Fruit fly (Drosophila melanogaster): ENCODE measurements around the gene His3.3B.

The His3.3B gene

dm6 chrX:9155134-9155533 is 1.3 kb downstream of the His3.3B start (continued):
- peak; percentile 70 for TF ChIP-seq Gug (GFP tag; IDR thresholded peaks at IDR 0.05)
- peak; percentile 28 for TF ChIP-seq CG11762 (GFP tag; optimal IDR thresholded peaks at IDR 0.05; ENCODE audit: insufficient read depth)
- TF ChIP-seq acj6 (GFP tag; optimal IDR thresholded peaks at IDR 0.05): peak; percentile 63
- peak; percentile 46 for TF ChIP-seq net (GFP tag; optimal IDR thresholded peaks at IDR 0.05)
- peak; percentile 75 for TF ChIP-seq CG3032 (tag; optimal IDR thresholded peaks at IDR 0.05)
- TF ChIP-seq CG32006 (GFP tag; optimal IDR thresholded peaks at IDR 0.05): peak; percentile 69
- no peak for TF ChIP-seq vri (GFP tag; optimal IDR thresholded peaks at IDR 0.05)
- no peak for TF ChIP-seq CG16779 (tag; optimal IDR thresholded peaks at IDR 0.05)
- TF ChIP-seq fd59A (GFP tag; optimal IDR thresholded peaks at IDR 0.05): peak; percentile 13
- peak; percentile 36 for TF ChIP-seq CG8632 (GFP tag; optimal IDR thresholded peaks at IDR 0.05)
- peak; percentile 74 for TF ChIP-seq CG3919 (GFP tag; optimal IDR thresholded peaks at IDR 0.05)
- TF ChIP-seq CG10631 (GFP tag; optimal IDR thresholded peaks at IDR 0.05): peak; percentile 69
- TF ChIP-seq pdm3 (GFP tag; optimal IDR thresholded peaks at IDR 0.05): peak; percentile 69
- peak; percentile 70 to 72 for TF ChIP-seq ss (GFP tag; optimal IDR thresholded peaks at IDR 0.05)

- no peak for TF ChIP-seq CG8632 (GFP tag; optimal IDR thresholded peaks at IDR 0.05)
- no peak for TF ChIP-seq spab (GFP tag; optimal IDR thresholded peaks at IDR 0.05)
- no peak; the same call in 1 of the 2 replicates for TF ChIP-seq Gug (GFP tag; IDR thresholded peaks at IDR 0.05)
- no peak for TF ChIP-seq CG4318 (GFP tag; optimal IDR thresholded peaks at IDR 0.05)
- no peak for TF ChIP-seq CG10669 (GFP tag; optimal IDR thresholded peaks at IDR 0.05)
- TF ChIP-seq Smox (GFP tag; optimal IDR thresholded peaks at IDR 0.05): peak; percentile 28
- peak; percentile 80 for TF ChIP-seq Eip78C (GFP tag)
- TF ChIP-seq Sox102F (GFP tag; optimal IDR thresholded peaks at IDR 0.05): no peak
- peak; percentile 63 for TF ChIP-seq CG8119 (GFP tag; IDR thresholded peaks at IDR 0.05)
- TF ChIP-seq CG34406 (GFP tag; optimal IDR thresholded peaks at IDR 0.05): no peak
- no peak for TF ChIP-seq svp (GFP tag)
- peak; percentile 47 for TF ChIP-seq CG1621 (tag; optimal IDR thresholded peaks at IDR 0.05)
- peak; percentile 9 for TF ChIP-seq CG11762 (GFP tag; optimal IDR thresholded peaks at IDR 0.05; ENCODE audit: insufficient read depth)
- TF ChIP-seq acj6 (GFP tag; optimal IDR thresholded peaks at IDR 0.05): peak; percentile 5
- TF ChIP-seq esn (GFP tag; optimal IDR thresholded peaks at IDR 0.05): peak; percentile 49
- TF ChIP-seq CG6163 (GFP tag; IDR thresholded peaks at IDR 0.05): peak; percentile 64; the same call in 1 of the 3 replicates
- TF ChIP-seq CG6808 (GFP tag; optimal IDR thresholded peaks at IDR 0.05): no peak
- no peak for TF ChIP-seq fd85E (GFP tag; optimal IDR thresholded peaks at IDR 0.05)
- TF ChIP-seq eg (GFP tag; IDR thresholded peaks at IDR 0.05): peak; percentile 72; the same call in 2 of the 3 replicates
- TF ChIP-seq ss (GFP tag; optimal IDR thresholded peaks at IDR 0.05): peak; percentile 59 to 73
- TF ChIP-seq OdsH (GFP tag; optimal IDR thresholded peaks at IDR 0.05): no peak
- TF ChIP-seq CG32006 (GFP tag; optimal IDR thresholded peaks at IDR 0.05): peak; percentile 42
- TF ChIP-seq Ets21C (GFP tag; optimal IDR thresholded peaks at IDR 0.05): no peak
- no peak for TF ChIP-seq CG10631 (GFP tag; optimal IDR thresholded peaks at IDR 0.05)
- TF ChIP-seq fkh (GFP tag; optimal IDR thresholded peaks at IDR 0.05): peak; percentile 92
- TF ChIP-seq Ets96B (tag; optimal IDR thresholded peaks at IDR 0.05): no peak
- no peak for TF ChIP-seq CG31627 (GFP tag; optimal IDR thresholded peaks at IDR 0.05)
- peak; percentile 29 for TF ChIP-seq net (GFP tag; optimal IDR thresholded peaks at IDR 0.05)
- no peak for TF ChIP-seq salr (GFP tag; optimal IDR thresholded peaks at IDR 0.05)
- TF ChIP-seq CG16779 (tag; optimal IDR thresholded peaks at IDR 0.05): peak; percentile 53
- TF ChIP-seq CG6792 (GFP tag; optimal IDR thresholded peaks at IDR 0.05): peak; percentile 2
- TF ChIP-seq CG8319 (GFP tag; optimal IDR thresholded peaks at IDR 0.05): no peak
- peak; percentile 24 for TF ChIP-seq topi (GFP tag; optimal IDR thresholded peaks at IDR 0.05)
- TF ChIP-seq Hr4 (GFP tag; optimal IDR thresholded peaks at IDR 0.05): no peak
- TF ChIP-seq CG3919 (GFP tag; optimal IDR thresholded peaks at IDR 0.05): peak; percentile 33
- TF ChIP-seq CG6276 (GFP tag; optimal IDR thresholded peaks at IDR 0.05): no peak
- TF ChIP-seq CG11294 (GFP tag; IDR thresholded peaks at IDR 0.05): no peak
- TF ChIP-seq dsx (GFP tag; optimal IDR thresholded peaks at IDR 0.05; ENCODE audit: poor library complexity, severe bottlenecking): peak; percentile 4
- no peak for TF ChIP-seq CG3032 (tag; optimal IDR thresholded peaks at IDR 0.05)
- peak; percentile 21 for TF ChIP-seq Eip75B (GFP tag; optimal IDR thresholded peaks at IDR 0.05)
- no peak for TF ChIP-seq Hr38 (GFP tag; optimal IDR thresholded peaks at IDR 0.05)
- peak; percentile 61 for TF ChIP-seq Sox14 (GFP tag; optimal IDR thresholded peaks at IDR 0.05)
- TF ChIP-seq dac (GFP tag; optimal IDR thresholded peaks at IDR 0.05): peak; percentile 44
- TF ChIP-seq CG11902 (GFP tag; optimal IDR thresholded peaks at IDR 0.05): no peak
- peak; percentile 37 for TF ChIP-seq cyc (GFP tag; optimal IDR thresholded peaks at IDR 0.05)
Measured at dm6 chrX:9152127-9152598, 4.3 kb downstream of the His3.3B start.
